Fruit fly (Drosophila melanogaster) whole organism, pupa: ENCODE measurements around the gene Drs.

Source experiments
- CG32121 ChIP-seq: fragments of 200-800 bp; sonication (Bioruptor generic); IDR thresholded peaks from 2 replicates; pipeline ENCODE4 v1.3.6; 2022; ENCODE audit warnings: missing biosample characterization, missing genetic modification characterization
- CG34367 ChIP-seq: fragments of 200-800 bp; sonication (Bioruptor generic); optimal IDR thresholded peaks from 2 replicates; lab custom pipeline; 2018; ENCODE audit warnings: missing biosample characterization, mild to moderate bottlenecking, missing genetic modification characterization
- CG9948 ChIP-seq: fragments of 200-800 bp; sonication (Bioruptor generic); optimal IDR thresholded peaks from 2 replicates; lab custom pipeline; 2018; ENCODE audit warnings: missing biosample characterization, mild to moderate bottlenecking, missing genetic modification characterization, moderate library complexity
- EcR ChIP-seq: fragments of 200-800 bp; sonication (Bioruptor generic); optimal IDR thresholded peaks from 3 replicates; lab custom pipeline; 2019; ENCODE audit warnings: missing biosample characterization, missing genetic modification characterization, mild to moderate bottlenecking, moderate library complexity, missing genetic modification reagents
- Pif1B ChIP-seq: fragments of 200-800 bp; sonication (Bioruptor generic); optimal IDR thresholded peaks from 3 replicates; lab custom pipeline; 2016; ENCODE audit warnings: missing biosample characterization, missing genetic modification characterization
- fd96Ca ChIP-seq: fragments of 200-800 bp; sonication (Bioruptor generic); IDR thresholded peaks from 3 replicates; pipeline ENCODE4 v1.3.6; 2022; ENCODE audit warnings: missing biosample characterization, missing genetic modification characterization
- gl ChIP-seq: fragments of 200-800 bp; sonication (Bioruptor generic); optimal IDR thresholded peaks from 2 replicates; lab custom pipeline; 2018; ENCODE audit warnings: missing biosample characterization, mild to moderate bottlenecking, missing genetic modification characterization
- rn ChIP-seq: fragments of 200-800 bp; sonication (Bioruptor generic); IDR thresholded peaks from 2 replicates; pipeline ENCODE4 v1.3.6; 2022; ENCODE audit warnings: missing biosample characterization, missing genetic modification characterization

DNA sequence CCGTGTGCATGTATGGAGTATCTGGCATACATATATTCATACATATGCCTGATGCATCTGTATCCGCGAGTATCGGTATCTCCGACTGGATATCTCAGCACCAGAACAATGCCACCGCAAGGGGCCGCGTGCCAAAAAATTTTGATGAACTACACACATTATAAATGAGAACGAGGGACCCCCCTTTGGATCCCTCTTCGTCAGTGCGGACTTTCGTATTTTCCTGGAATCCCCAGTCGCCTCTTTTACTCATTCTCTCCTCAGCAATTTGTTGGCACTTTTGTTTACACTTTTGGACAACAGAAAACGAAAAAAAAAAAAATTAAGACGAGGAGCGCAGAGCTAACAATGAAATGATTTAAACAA lies 16.1 kb downstream of the Drs start:
- TF ChIP-seq Pif1B (no peak), rn (GFP tag; lab: Robert Waterston, UW) (no peak), EcR (peak; percentile 10), CG9948 (tag; lab: Kevin White, UChicago) (no peak), CG34367 (tag; lab: Kevin White, UChicago) (no peak), gl (tag; lab: Kevin White, UChicago) (no peak), CG32121 (GFP tag; lab: Robert Waterston, UW) (no peak), fd96Ca (GFP tag; lab: Robert Waterston, UW) (no peak)
